Worm (Caenorhabditis elegans): ENCODE measurements around the gene C01G5.3.

C01G5.3 gene

ce11 chrIV:6552036-6552435 lies 16.0 kb downstream of the C01G5.3 start:
- TF ChIP-seq daf-16 (GFP tag; optimal IDR thresholded peaks at IDR 0.05) = no peak
- peak; percentile 79 for TF ChIP-seq daf-16 (tag; optimal IDR thresholded peaks at IDR 0.05)
- peak; percentile 1 for TF ChIP-seq dve-1 (tag; optimal IDR thresholded peaks at IDR 0.05; ENCODE audit: insufficient read depth)
- no peak for TF ChIP-seq zfp-3 (GFP tag; conservative IDR thresholded peaks at IDR 0.05)
- no peak for TF ChIP-seq F49E8.2 (tag; optimal IDR thresholded peaks at IDR 0.05; ENCODE audit: borderline replicate concordance)
- 0 out of 2 replicates have a peak, but pooled peaks have one; percentile 15 for TF ChIP-seq nhr-42 (GFP tag; IDR thresholded peaks at IDR 0.05)
- TF ChIP-seq hlh-11 (tag; optimal IDR thresholded peaks at IDR 0.05) = peak; percentile 11
- 0 out of 2 replicates have a peak, but pooled peaks have one; percentile 18 for TF ChIP-seq mdt-29 (GFP tag; IDR thresholded peaks at IDR 0.05)

DNA sequence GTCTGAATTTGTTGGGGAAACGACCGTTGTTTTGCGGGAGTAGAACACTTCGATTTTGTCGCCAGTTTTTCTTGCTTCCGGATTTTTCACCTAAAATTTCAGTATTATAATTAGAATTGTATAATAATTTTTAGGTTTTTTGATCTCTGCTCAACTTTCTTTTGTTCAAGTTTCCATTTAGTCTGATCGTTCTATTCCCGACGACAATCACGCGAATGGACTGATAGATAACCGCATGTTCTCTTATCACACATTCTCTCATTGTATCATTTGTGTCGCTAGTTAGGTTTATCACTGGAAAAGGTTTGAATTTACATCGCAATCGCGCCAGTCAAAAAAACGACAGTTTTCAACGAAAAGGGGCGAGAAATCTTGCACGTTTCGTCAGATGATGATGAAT lies 18.9 kb downstream of the C01G5.3 start:
- no peak for TF ChIP-seq unc-62 (GFP tag; optimal IDR thresholded peaks at IDR 0.05 in 1 of 2)
- TF ChIP-seq unc-62 (tag; optimal IDR thresholded peaks at IDR 0.05) = no peak
- TF ChIP-seq mdt-29 (GFP tag; IDR thresholded peaks at IDR 0.05) = no peak
- TF ChIP-seq nhr-102 (tag; optimal IDR thresholded peaks at IDR 0.05) = peak; percentile 3
- TF ChIP-seq lin-1 (GFP tag; IDR thresholded peaks at IDR 0.05) = peak; percentile 50; the same call in 1 of the 2 replicates
- peak; percentile 54 for TF ChIP-seq nhr-10 (tag; optimal IDR thresholded peaks at IDR 0.05)
- TF ChIP-seq nhr-48 (tag; optimal IDR thresholded peaks at IDR 0.05) = peak; percentile 26
- TF ChIP-seq pqm-1 (tag; optimal IDR thresholded peaks at IDR 0.05) = peak; percentile 95
- no peak for TF ChIP-seq mxl-2 (GFP tag; conservative IDR thresholded peaks at IDR 0.05)
- TF ChIP-seq hlh-11 (tag; optimal IDR thresholded peaks at IDR 0.05) = peak; percentile 83
- peak; percentile 84 for TF ChIP-seq dmd-6 (GFP tag; IDR thresholded peaks at IDR 0.05)
- peak; percentile 61 for TF ChIP-seq php-3 (GFP tag; IDR thresholded peaks at IDR 0.05)
- TF ChIP-seq tra-1 (GFP tag; IDR thresholded peaks at IDR 0.05) = 0 out of 2 replicates have a peak, but pooled peaks have one; percentile 14
- TF ChIP-seq gei-8 (GFP tag; optimal IDR thresholded peaks at IDR 0.05) = no peak
- TF ChIP-seq nhr-77 (tag; optimal IDR thresholded peaks at IDR 0.05) = peak; percentile 59
- peak; percentile 42; the same call in 1 of the 2 replicates for TF ChIP-seq pha-4 (GFP tag; IDR thresholded peaks at IDR 0.05)
- no peak for TF ChIP-seq pha-4 (tag; optimal IDR thresholded peaks at IDR 0.05)
- no peak for TF ChIP-seq lin-39 (tag; optimal IDR thresholded peaks at IDR 0.05)
- TF ChIP-seq ceh-82 (tag; optimal IDR thresholded peaks at IDR 0.05) = no peak
- no peak for TF ChIP-seq unc-39 (tag; optimal IDR thresholded peaks at IDR 0.05)
- no peak for TF ChIP-seq T26A8.4 (GFP tag; IDR thresholded peaks at IDR 0.05)
- peak; percentile 66 for TF ChIP-seq mes-2 (tag; optimal IDR thresholded peaks at IDR 0.05; ENCODE audit: poor library complexity, severe bottlenecking)
- peak in 1 of 2 experiments; percentile 56 for TF ChIP-seq mdl-1 (tag; optimal IDR thresholded peaks at IDR 0.05)
- peak; percentile 79 for TF ChIP-seq hlh-30 (tag; optimal IDR thresholded peaks at IDR 0.05; ENCODE audit: insufficient read depth)
- no peak for TF ChIP-seq nhr-11 (tag; optimal IDR thresholded peaks at IDR 0.05)
- TF ChIP-seq mxl-3 (GFP tag; optimal IDR thresholded peaks at IDR 0.05) = peak; percentile 74
- TF ChIP-seq ztf-7 (tag; optimal IDR thresholded peaks at IDR 0.05) = peak; percentile 48
- peak; percentile 5 for TF ChIP-seq skn-1 (tag; optimal IDR thresholded peaks at IDR 0.05)
- TF ChIP-seq daf-16 (GFP tag; optimal IDR thresholded peaks at IDR 0.05) = no peak
- peak; percentile 66 for TF ChIP-seq daf-16 (tag; optimal IDR thresholded peaks at IDR 0.05)
- no peak for TF ChIP-seq F44E2.7 (GFP tag; IDR thresholded peaks at IDR 0.05)
- TF ChIP-seq nhr-28 (tag; optimal IDR thresholded peaks at IDR 0.05) = peak; percentile 91
- TF ChIP-seq nhr-111 (GFP tag; optimal IDR thresholded peaks at IDR 0.05) = no peak
- peak; percentile 88 for TF ChIP-seq dve-1 (tag; optimal IDR thresholded peaks at IDR 0.05; ENCODE audit: insufficient read depth)

Data from whole organism, L4 larva.